Worm (Caenorhabditis elegans) whole organism, L4/young adult: Measurements from ENCODE around the gene argk-1.

ENCODE experiments used
- W03F9.2 ChIP-seq: fragments of 150-350 bp; optimal IDR thresholded peaks from 2 replicates; lab custom pipeline; 2014; ENCODE audit warnings: missing biosample characterization, missing genetic modification characterization
- dao-5 ChIP-seq: sonication (generic microtip); optimal IDR thresholded peaks from 2 replicates; lab custom pipeline; 2016; ENCODE audit warnings: missing genotype, missing genetic modification characterization, moderate library complexity, missing compliant biosample characterization
- him-1 ChIP-seq: sonication (generic microtip); optimal IDR thresholded peaks from 2 replicates; lab custom pipeline; 2016; ENCODE audit warnings: missing genotype, missing genetic modification reagents, missing genetic modification characterization, missing compliant biosample characterization

argk-1 gene

DNA sequence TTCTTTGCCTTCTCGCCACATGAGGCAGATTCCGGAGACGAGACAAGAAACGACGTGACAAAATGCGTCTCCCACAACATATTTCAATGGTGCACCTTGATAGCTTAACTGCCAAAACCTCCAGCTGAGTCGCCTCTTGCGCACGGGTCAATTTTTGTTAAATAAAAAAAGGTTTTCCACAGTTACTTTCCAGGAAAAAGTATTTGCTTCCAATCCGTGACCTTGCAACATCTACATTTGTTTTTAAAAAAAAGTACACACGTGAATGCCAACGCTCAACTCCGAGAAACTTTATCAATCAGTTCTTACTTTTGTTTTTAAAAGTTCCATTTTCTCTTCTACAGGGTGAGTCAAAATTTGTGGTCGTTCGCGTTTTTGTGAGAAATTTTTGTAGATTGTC is 9.4 kb upstream of the argk-1 start, which contains the start of gene F22B8.7:
Gene F22B8.7, plus strand, starts transcription at position 301 of the 400 bp plus-strand sequence.
- TF ChIP-seq dao-5 (tag; lab: Kevin White, UChicago) (no peak), him-1 (no peak), W03F9.2 (tag; lab: Kevin White, UChicago) (no peak)

DNA sequence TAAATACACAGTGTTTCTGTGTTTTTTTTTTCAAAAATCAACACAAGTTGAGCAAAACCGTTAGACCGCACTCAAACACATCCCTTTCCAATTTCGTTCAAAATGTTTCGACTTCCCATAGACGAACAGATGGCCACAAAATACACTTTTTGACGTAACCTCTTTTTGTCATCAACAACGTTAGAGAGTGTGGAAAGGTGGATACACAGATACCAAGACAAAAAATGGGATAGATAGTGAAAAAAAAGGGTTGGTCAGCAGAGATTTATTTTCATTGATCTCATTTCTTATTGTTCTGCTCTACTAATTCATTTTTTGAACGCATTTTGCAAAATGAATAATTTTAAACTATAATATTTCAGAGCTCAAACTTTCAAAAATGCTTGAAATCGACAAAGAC is 8.8 kb upstream of the argk-1 start:
- no peak for TF ChIP-seq him-1
- no peak for TF ChIP-seq W03F9.2 (tag; lab: Kevin White, UChicago)
- no peak for TF ChIP-seq dao-5 (tag; lab: Kevin White, UChicago)

ce11 chrV:16099441-16099840 is 4.3 kb upstream of the argk-1 start, which contains the start of gene str-7:
TSS of gene str-7 (minus strand) at chrV:16099541.
- TF ChIP-seq W03F9.2 (tag; lab: Kevin White, UChicago), result no peak
- TF ChIP-seq dao-5 (tag; lab: Kevin White, UChicago), result no peak
- TF ChIP-seq him-1, result no peak

ce11 chrV:16100103-16100730 is 3.5 kb upstream of the argk-1 start, which contains the start of gene cth-1:
TSS of gene cth-1 (plus strand) at chrV:16100680.
- TF ChIP-seq him-1 (no peak), dao-5 (tag; lab: Kevin White, UChicago) (no peak), W03F9.2 (tag; lab: Kevin White, UChicago) (no peak)

DNA sequence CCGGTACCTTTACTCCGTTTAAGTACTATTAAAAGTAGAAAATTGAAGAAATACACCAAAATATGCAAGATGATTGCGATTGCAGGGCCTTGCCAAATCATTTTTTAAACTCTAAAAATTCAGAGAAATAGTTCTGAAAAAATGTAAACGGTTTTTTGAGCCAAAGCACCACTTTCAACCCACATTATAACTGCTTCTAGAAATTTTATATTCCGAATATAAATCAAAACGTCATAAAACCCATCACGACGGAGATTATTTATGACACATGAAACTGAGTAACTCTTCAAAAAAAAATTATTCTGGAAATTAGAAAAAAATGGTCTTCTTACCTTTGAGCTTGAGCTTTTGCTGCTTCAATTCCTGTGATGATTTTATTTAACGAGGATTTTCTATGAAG is 10.5 kb downstream of the argk-1 start, which contains the start of gene srxa-16:
Gene srxa-16, minus strand, starts transcription at position 101 of the 400 bp plus-strand sequence.
- TF ChIP-seq W03F9.2 (tag; lab: Kevin White, UChicago), result no peak
- TF ChIP-seq him-1, result no peak
- TF ChIP-seq dao-5 (tag; lab: Kevin White, UChicago), result no peak

- TF ChIP-seq him-1 (no peak), W03F9.2 (tag; lab: Kevin White, UChicago) (no peak), dao-5 (tag; lab: Kevin White, UChicago) (no peak)
These were observed 11.7 kb downstream of the argk-1 start, which contains the start of gene str-25 for ce11 chrV:16115381-16115780. TSS of gene str-25 (plus strand) at chrV:16115681.

- TF ChIP-seq dao-5 (tag; lab: Kevin White, UChicago) (no peak), W03F9.2 (tag; lab: Kevin White, UChicago) (no peak), him-1 (no peak)
These were observed 14.9 kb downstream of the argk-1 start, which contains the start of gene str-103 for ce11 chrV:16118601-16119000. TSS of gene str-103 (minus strand) at chrV:16118701.

DNA sequence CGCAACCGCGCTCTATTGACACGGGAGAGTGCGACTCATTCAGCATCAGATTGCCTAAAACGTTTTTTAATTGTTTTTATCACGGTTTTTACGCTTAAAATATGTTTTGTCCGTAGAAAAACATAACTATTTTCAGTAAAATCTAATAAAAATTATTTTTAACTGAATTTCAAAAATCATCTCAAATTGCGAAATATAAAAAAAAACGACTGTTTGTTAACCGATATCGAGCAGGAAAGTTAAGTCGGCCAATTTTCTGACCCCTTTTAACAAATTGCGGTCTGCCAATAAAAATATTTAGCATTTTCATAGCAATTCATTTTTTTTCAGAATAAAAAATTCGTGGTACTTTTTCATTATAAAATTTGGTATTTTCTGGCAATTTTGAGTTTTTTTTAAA is 16.8 kb downstream of the argk-1 start:
- TF ChIP-seq him-1 (no peak), W03F9.2 (tag; lab: Kevin White, UChicago) (no peak), dao-5 (tag; lab: Kevin White, UChicago) (no peak)

- TF ChIP-seq him-1 (no peak), dao-5 (tag; lab: Kevin White, UChicago) (no peak)
These were observed 17.2 kb downstream of the argk-1 start, which contains the start of gene skr-3 for ce11 chrV:16120922-16121321. TSS of gene skr-3 (plus strand) at chrV:16121084.

ce11 chrV:16121451-16121850 is 17.8 kb downstream of the argk-1 start:
- TF ChIP-seq W03F9.2 (tag; lab: Kevin White, UChicago) (no peak), dao-5 (tag; lab: Kevin White, UChicago) (no peak), him-1 (no peak)

DNA sequence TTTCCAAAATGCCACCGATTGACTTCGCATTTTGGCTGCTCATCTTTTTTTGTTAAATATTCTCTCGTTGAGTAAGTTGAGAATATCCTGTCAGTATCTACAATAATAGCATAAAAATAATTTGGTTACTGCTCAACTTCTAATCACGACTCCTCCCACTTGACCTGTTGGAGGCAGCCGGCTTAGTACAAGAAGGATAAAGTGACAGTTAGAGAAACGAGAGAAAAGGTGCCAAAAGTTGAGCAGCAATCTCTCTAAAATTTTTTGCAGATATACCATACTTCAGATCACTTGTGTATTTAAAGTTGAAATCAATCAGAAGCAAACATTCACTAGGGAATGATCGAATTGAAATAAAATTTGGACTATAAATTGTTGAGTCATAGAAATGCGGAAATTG is 21.0 kb downstream of the argk-1 start, which contains the start of gene nhr-111:
Gene nhr-111, minus strand, starts transcription at position 101 of the 400 bp plus-strand sequence.
- TF ChIP-seq W03F9.2 (tag; lab: Kevin White, UChicago) (no peak), him-1 (no peak), dao-5 (tag; lab: Kevin White, UChicago) (no peak)

ce11 chrV:16127401-16127800 is 23.7 kb downstream of the argk-1 start, which contains the start of gene fbxa-143:
TSS of gene fbxa-143 (minus strand) at chrV:16127501.
- TF ChIP-seq dao-5 (tag; lab: Kevin White, UChicago) (no peak), him-1 (no peak), W03F9.2 (tag; lab: Kevin White, UChicago) (no peak)

DNA sequence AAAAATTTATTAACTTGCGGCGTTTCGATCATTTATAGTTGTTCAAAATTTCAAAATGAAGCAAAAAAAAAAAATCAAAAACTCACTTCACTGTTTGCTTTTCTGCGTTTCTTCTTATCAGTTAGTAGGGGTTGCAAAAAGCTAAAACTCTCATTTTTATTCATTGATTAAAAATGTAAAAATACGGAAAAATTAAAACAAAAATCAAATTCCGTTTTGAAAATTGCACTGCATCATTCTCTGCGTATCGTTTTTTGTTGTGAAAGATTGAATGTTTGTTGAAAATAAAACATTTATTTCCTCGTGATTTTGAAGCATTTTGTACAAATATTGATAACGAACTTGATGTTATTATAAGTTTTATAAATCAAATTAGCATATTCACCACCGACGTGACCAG is 25.4 kb downstream of the argk-1 start:
- TF ChIP-seq W03F9.2 (tag; lab: Kevin White, UChicago) (no peak), him-1 (no peak), dao-5 (tag; lab: Kevin White, UChicago) (no peak)

DNA sequence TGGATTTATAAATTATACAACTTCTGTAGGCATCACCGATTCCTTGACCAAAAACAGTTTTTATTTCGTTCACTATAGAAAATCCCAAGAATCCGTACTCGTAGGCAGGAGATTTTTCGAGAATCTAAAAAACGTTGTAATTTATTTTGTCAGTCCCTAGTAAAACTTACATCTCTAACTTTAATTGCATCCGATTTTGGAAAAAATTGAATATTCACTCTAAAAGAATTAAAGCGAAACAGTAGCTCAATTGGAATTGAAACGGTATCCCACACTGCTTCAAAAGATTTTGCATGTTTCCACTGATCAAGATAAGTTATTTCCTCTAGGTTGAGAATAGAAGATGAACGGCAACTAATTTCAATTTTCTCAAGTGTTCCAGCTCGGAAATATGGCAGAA is 27.6 kb downstream of the argk-1 start, which contains the start of gene fbxa-142:
Gene fbxa-142, minus strand, starts transcription at position 101 of the 400 bp plus-strand sequence.
- TF ChIP-seq W03F9.2 (tag; lab: Kevin White, UChicago) (no peak), him-1 (no peak), dao-5 (tag; lab: Kevin White, UChicago) (no peak)
